Fruit fly (Drosophila melanogaster): ENCODE data around the gene CG5435.

CG5435 gene

DNA sequence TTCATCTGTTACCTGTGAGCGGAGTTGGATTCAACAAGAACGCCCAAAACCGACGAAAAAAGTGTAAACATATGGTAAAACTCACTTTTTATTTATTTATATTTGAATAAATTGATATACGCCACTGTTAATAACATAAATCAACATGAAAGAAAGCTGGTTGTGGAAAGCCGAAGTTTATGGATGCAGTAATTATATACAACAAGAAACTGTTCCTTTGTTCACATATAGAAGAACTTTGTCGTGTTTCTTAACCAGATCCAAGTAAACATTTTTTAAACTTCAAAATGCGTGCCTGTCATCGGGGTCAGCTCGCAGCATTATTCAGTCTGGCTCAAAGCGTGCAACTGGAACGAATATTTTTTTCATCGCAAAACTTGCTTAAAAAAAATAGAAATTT, 32.7 kb downstream of the CG5435 start, which contains the start of gene Pkd2:
Gene Pkd2 (plus strand): TSS at position 301 of the 400 bp plus-strand sequence.
- TF ChIP-seq fd96Ca (GFP tag; IDR thresholded peaks at IDR 0.05) = no peak
- TF ChIP-seq gl (tag; optimal IDR thresholded peaks at IDR 0.05) = no peak
- TF ChIP-seq D1 (tag; optimal IDR thresholded peaks at IDR 0.05) = no peak
- TF ChIP-seq EcR (GFP tag; optimal IDR thresholded peaks at IDR 0.05) = no peak
- TF ChIP-seq Ets98B (GFP tag; IDR thresholded peaks at IDR 0.05) = no peak
- no peak for TF ChIP-seq Pif1A (GFP tag; optimal IDR thresholded peaks at IDR 0.05)
- no peak for TF ChIP-seq CG10348 (GFP tag; IDR thresholded peaks at IDR 0.05)
- no peak for TF ChIP-seq CG8159 (tag; optimal IDR thresholded peaks at IDR 0.05)
- TF ChIP-seq CG8301 (tag; optimal IDR thresholded peaks at IDR 0.05) = no peak
- no peak for TF ChIP-seq CG32121 (GFP tag; IDR thresholded peaks at IDR 0.05)
- no peak for TF ChIP-seq CG15710 (tag; optimal IDR thresholded peaks at IDR 0.05)
- no peak for TF ChIP-seq CG34367 (tag; optimal IDR thresholded peaks at IDR 0.05)

DNA sequence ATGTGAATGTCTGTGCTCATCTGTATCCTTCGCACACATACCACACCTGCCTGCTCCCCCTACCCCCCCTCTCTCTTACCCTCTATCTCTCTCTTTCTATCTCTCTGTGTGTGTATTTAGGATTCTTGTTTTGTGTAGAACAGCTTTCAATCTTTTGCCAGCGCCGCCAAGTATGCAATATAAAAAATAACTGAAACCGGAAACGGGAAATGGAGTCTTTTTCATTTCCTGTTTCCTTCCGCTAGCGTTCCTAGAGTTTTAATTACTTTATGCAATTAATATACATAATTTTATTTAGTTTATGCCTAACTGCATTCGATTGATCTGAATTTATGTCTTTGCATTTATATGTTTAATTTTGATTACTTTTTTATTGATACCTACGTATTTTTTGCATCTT, 38.3 kb downstream of the CG5435 start:
- no peak for TF ChIP-seq gl (tag; optimal IDR thresholded peaks at IDR 0.05)
- TF ChIP-seq CG8159 (tag; optimal IDR thresholded peaks at IDR 0.05) = no peak
- no peak for TF ChIP-seq CG8301 (tag; optimal IDR thresholded peaks at IDR 0.05)
- TF ChIP-seq rn (GFP tag; IDR thresholded peaks at IDR 0.05) = no peak
- TF ChIP-seq CG34367 (tag; optimal IDR thresholded peaks at IDR 0.05) = no peak
- no peak for TF ChIP-seq CG12605 (GFP tag; IDR thresholded peaks at IDR 0.05)
- TF ChIP-seq EcR (GFP tag; optimal IDR thresholded peaks at IDR 0.05) = no peak
- TF ChIP-seq CG9948 (tag; optimal IDR thresholded peaks at IDR 0.05) = no peak
- TF ChIP-seq Ets98B (GFP tag; IDR thresholded peaks at IDR 0.05) = no peak
- no peak for TF ChIP-seq D1 (tag; optimal IDR thresholded peaks at IDR 0.05)
- no peak for TF ChIP-seq CG17806 (tag; optimal IDR thresholded peaks at IDR 0.05)
- TF ChIP-seq CG14655 (GFP tag; optimal IDR thresholded peaks at IDR 0.05) = no peak
- TF ChIP-seq fd96Ca (GFP tag; IDR thresholded peaks at IDR 0.05) = no peak
- no peak for TF ChIP-seq CG10348 (GFP tag; IDR thresholded peaks at IDR 0.05)
- no peak for TF ChIP-seq CG32121 (GFP tag; IDR thresholded peaks at IDR 0.05)
- no peak for TF ChIP-seq Snoo (tag; optimal IDR thresholded peaks at IDR 0.05)
- TF ChIP-seq Pif1B (GFP tag; optimal IDR thresholded peaks at IDR 0.05) = no peak
- no peak for TF ChIP-seq Pif1A (GFP tag; optimal IDR thresholded peaks at IDR 0.05)
- TF ChIP-seq CG4496 (GFP tag; IDR thresholded peaks at IDR 0.05) = no peak
- TF ChIP-seq CG13204 (GFP tag; optimal IDR thresholded peaks at IDR 0.05) = no peak
